Worm (Caenorhabditis elegans) whole organism, early embryonic: ENCODE measurements around the gene nstp-9.

ENCODE experiments used
- B0310.2 ChIP-seq: sonication (generic microtip); optimal IDR thresholded peaks from 2 replicates; lab custom pipeline; 2016; ENCODE audit warnings: mild to moderate bottlenecking, missing genetic modification characterization, missing compliant biosample characterization
- F13C5.2 ChIP-seq: sonication (generic microtip); optimal IDR thresholded peaks from 2 replicates; lab custom pipeline; 2017; ENCODE audit warnings: mild to moderate bottlenecking, missing genetic modification characterization, inconsistent platforms, missing compliant biosample characterization
- aly-1 ChIP-seq: sonication (generic microtip); optimal IDR thresholded peaks from 2 replicates; lab custom pipeline; 2016; ENCODE audit warnings: missing genetic modification characterization, missing compliant biosample characterization
- ama-1 ChIP-seq: fragments of 150-350 bp; optimal IDR thresholded peaks from 2 replicates; lab custom pipeline; 2014
- ceh-13 ChIP-seq: fragments of 200-800 bp; sonication (Bioruptor generic); optimal IDR thresholded peaks from 2 replicates; lab custom pipeline; 2018; ENCODE audit warnings: mild to moderate bottlenecking, missing genetic modification characterization, missing compliant biosample characterization
- ceh-36 ChIP-seq: sonication (generic microtip); optimal IDR thresholded peaks from 2 replicates; lab custom pipeline; 2016; ENCODE audit warnings: missing genetic modification characterization, inconsistent platforms, missing compliant biosample characterization
- ets-7 ChIP-seq: sonication (generic microtip); optimal IDR thresholded peaks from 2 replicates; lab custom pipeline; 2016; ENCODE audit warnings: missing genotype, missing genetic modification characterization, missing compliant biosample characterization
- flt-1 ChIP-seq: fragments of 200-800 bp; sonication (Bioruptor generic); IDR thresholded peaks from 2 replicates; pipeline ENCODE4 v1.3.6; 2022; ENCODE audit warnings: missing genetic modification characterization, missing compliant biosample characterization
- hmbx-1 ChIP-seq: sonication (generic microtip); optimal IDR thresholded peaks from 2 replicates; lab custom pipeline; 2016; ENCODE audit warnings: mild to moderate bottlenecking, missing genetic modification characterization, missing compliant biosample characterization
- hmg-4 ChIP-seq: fragments of 200-800 bp; sonication (Bioruptor generic); optimal IDR thresholded peaks from 2 replicates; lab custom pipeline; 2018; ENCODE audit warnings: mild to moderate bottlenecking, missing genetic modification characterization, missing compliant biosample characterization
- hnd-1 ChIP-seq: sonication (generic microtip); optimal IDR thresholded peaks from 2 replicates; lab custom pipeline; 2016; ENCODE audit warnings: missing genetic modification characterization, missing compliant biosample characterization
- pes-1 ChIP-seq: fragments of 200-800 bp; sonication (Bioruptor generic); IDR thresholded peaks from 2 replicates; pipeline ENCODE4 v1.3.6; 2022; ENCODE audit warnings: missing genetic modification reagents, missing genetic modification characterization, missing compliant biosample characterization
- scrt-1 ChIP-seq: fragments of 200-800 bp; sonication (Bioruptor generic); IDR thresholded peaks from 2 replicates; pipeline ENCODE4 v1.3.6; 2022; ENCODE audit warnings: missing genetic modification characterization, missing compliant biosample characterization
- sea-1 ChIP-seq: fragments of 200-800 bp; sonication (Bioruptor generic); conservative IDR thresholded peaks from 2 replicates; pipeline ENCODE4 v1.3.6; 2022; ENCODE audit warnings: missing genetic modification characterization, missing compliant biosample characterization
- tbx-11 ChIP-seq: fragments of 200-800 bp; sonication (Bioruptor generic); IDR thresholded peaks from 2 replicates; pipeline ENCODE4 v1.3.6; 2022; ENCODE audit warnings: missing genetic modification characterization, missing compliant biosample characterization
- tbx-37 ChIP-seq: fragments of 200-800 bp; sonication (Bioruptor generic); conservative IDR thresholded peaks from 2 replicates; pipeline ENCODE4 v1.3.6; 2022; ENCODE audit warnings: missing genetic modification reagents, missing genetic modification characterization, missing compliant biosample characterization
- tra-4 ChIP-seq: sonication (generic microtip); optimal IDR thresholded peaks from 2 replicates; lab custom pipeline; 2017; ENCODE audit warnings: missing genetic modification characterization, missing compliant biosample characterization

nstp-9 gene

ce11 chrX:10910716-10911115 lies 8.8 kb downstream of the nstp-9 start, which contains the start of gene F47B10.8:
F47B10.8 (minus strand) TSS chrX:10910816.
- TF ChIP-seq tra-4 (no peak), pes-1 (GFP tag; lab: Robert Waterston, UW) (no peak), ceh-13 (no peak), tbx-11 (GFP tag; lab: Robert Waterston, UW) (no peak), ets-7 (tag; lab: Kevin White, UChicago) (no peak), B0310.2 (tag; lab: Kevin White, UChicago) (no peak), aly-1 (tag; lab: Kevin White, UChicago) (no peak), ceh-36 (tag; lab: Kevin White, UChicago) (no peak), hnd-1 (tag; lab: Kevin White, UChicago) (no peak), tbx-37 (no peak)

DNA sequence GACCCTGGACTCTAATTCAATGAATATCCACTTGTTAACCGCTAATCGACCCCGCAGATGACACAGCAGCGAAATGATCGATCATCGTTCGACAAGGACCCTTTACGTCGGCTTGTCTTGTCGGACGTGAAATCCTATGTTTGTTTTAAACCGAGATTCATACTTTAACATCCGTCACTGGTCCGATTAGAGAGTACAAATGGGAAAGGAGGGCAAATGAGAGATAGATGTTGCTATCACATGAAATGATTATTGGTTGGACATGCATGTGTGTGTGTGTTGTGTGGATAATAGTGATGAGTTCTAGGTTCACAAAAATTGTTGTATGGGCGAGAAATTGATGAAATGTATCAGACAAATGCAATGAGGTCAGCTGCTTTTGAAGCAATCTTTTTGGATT lies 9.9 kb downstream of the nstp-9 start:
- no peak for TF ChIP-seq ceh-36 (tag; lab: Kevin White, UChicago)
- TF ChIP-seq F13C5.2, result no peak
- no peak for TF ChIP-seq pes-1 (GFP tag; lab: Robert Waterston, UW)
- TF ChIP-seq scrt-1 (GFP tag; lab: Robert Waterston, UW), result no peak
- no peak for TF ChIP-seq tra-4
- TF ChIP-seq sea-1 (GFP tag; lab: Robert Waterston, UW), result no peak
- no peak for TF ChIP-seq ets-7 (tag; lab: Kevin White, UChicago)
- TF ChIP-seq ceh-13, result no peak
- no peak for TF ChIP-seq ama-1 (lab: Kevin White, UChicago)
- no peak for TF ChIP-seq hmg-4 (GFP tag; lab: Kevin White, UChicago)

DNA sequence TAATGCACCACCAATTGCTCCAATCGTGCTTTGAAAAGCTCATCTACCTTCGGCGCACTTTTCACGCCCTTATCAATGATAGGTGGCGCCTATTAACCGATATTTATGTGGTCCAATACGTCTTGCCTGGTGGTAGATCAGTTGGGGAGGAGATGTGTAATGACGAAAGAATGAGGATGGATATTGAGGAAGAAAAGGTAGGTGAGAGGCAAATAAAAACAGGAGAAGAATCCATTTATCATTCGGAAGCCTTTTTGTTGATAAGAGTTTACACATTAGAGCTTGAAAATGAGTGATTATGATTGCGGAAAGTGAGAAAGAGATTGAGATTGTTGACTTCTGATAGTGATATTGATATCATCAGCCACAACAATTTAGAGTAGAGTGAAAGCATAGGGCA lies 12.1 kb downstream of the nstp-9 start:
- TF ChIP-seq ceh-36 (tag; lab: Kevin White, UChicago) (no peak), hnd-1 (tag; lab: Kevin White, UChicago) (no peak), hmg-4 (GFP tag; lab: Kevin White, UChicago) (no peak)

- TF ChIP-seq ceh-36 (tag; lab: Kevin White, UChicago) (no peak), B0310.2 (tag; lab: Kevin White, UChicago) (no peak), tbx-37 (no peak), aly-1 (tag; lab: Kevin White, UChicago) (no peak), hmg-4 (GFP tag; lab: Kevin White, UChicago) (no peak), ceh-13 (no peak), flt-1 (GFP tag; lab: Robert Waterston, UW) (no peak), hnd-1 (tag; lab: Kevin White, UChicago) (no peak), tra-4 (no peak), F13C5.2 (no peak), hmbx-1 (tag; lab: Kevin White, UChicago) (no peak), ama-1 (lab: Kevin White, UChicago) (no peak), ets-7 (tag; lab: Kevin White, UChicago) (no peak), scrt-1 (GFP tag; lab: Robert Waterston, UW) (no peak), sea-1 (GFP tag; lab: Robert Waterston, UW) (no peak), pes-1 (GFP tag; lab: Robert Waterston, UW) (no peak)
These were observed 16.1 kb downstream of the nstp-9 start for ce11 chrX:10903416-10903815.

ce11 chrX:10902723-10903322 lies 16.7 kb downstream of the nstp-9 start, which contains the start of gene acbp-3:
acbp-3 (plus strand) TSS chrX:10903272.
- TF ChIP-seq tbx-11 (GFP tag; lab: Robert Waterston, UW) (no peak), ceh-36 (tag; lab: Kevin White, UChicago) (no peak), aly-1 (tag; lab: Kevin White, UChicago) (no peak), hmg-4 (GFP tag; lab: Kevin White, UChicago) (no peak), scrt-1 (GFP tag; lab: Robert Waterston, UW) (no peak), hnd-1 (tag; lab: Kevin White, UChicago) (no peak), tbx-37 (no peak), ets-7 (tag; lab: Kevin White, UChicago) (no peak), pes-1 (GFP tag; lab: Robert Waterston, UW) (no peak), hmbx-1 (tag; lab: Kevin White, UChicago) (no peak), B0310.2 (tag; lab: Kevin White, UChicago) (no peak), F13C5.2 (no peak)

DNA sequence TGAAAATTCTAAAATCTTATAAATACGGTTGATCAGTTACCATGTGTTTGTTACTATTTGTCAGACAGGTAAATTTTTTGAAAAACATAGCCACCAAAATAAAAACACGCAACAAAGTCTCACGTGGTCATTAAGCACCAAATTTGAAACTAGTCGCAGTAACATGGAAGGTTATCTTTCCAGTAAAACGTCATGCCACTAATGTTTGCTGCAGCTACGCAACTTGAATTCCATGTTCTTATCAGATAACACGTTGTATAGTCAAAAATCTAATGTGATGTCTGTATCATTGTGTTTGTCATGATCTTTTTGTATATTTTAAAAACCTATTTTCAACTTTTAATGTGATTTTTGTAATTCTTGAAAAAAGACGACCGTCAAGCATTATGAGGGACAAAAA lies 17.7 kb downstream of the nstp-9 start:
- TF ChIP-seq hnd-1 (tag; lab: Kevin White, UChicago) (no peak), pes-1 (GFP tag; lab: Robert Waterston, UW) (no peak), hmg-4 (GFP tag; lab: Kevin White, UChicago) (no peak), ceh-13 (no peak), F13C5.2 (no peak), ets-7 (tag; lab: Kevin White, UChicago) (no peak)

DNA sequence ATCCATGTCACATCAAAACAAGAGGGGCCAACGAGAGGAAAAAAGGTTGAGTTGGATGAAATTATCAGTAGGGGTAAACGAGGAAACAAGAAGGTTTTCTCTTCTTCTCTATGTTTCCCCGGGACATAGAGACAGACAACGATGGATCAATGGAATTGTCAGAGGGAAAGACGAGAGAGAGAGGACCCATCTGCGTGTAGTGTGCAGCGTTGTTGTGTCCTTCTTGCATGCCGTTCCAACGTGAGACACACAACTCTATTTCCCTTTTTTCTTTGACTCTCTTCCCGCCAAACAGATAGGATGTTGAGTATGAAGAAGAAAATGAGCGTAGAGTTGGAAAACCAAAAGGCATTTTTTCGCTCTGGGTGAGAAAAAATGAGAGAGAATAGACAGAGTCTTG lies 18.6 kb downstream of the nstp-9 start:
- TF ChIP-seq tbx-37 (no peak), F13C5.2 (peak; percentile 16), hmg-4 (GFP tag; lab: Kevin White, UChicago) (peak; percentile 85)

- TF ChIP-seq ceh-13, result no peak
- TF ChIP-seq tbx-11 (GFP tag; lab: Robert Waterston, UW), result no peak
- 0 out of 2 replicates have a peak, but pooled peaks have one; percentile 46 for TF ChIP-seq flt-1 (GFP tag; lab: Robert Waterston, UW)
- no peak for TF ChIP-seq tra-4
- TF ChIP-seq ets-7 (tag; lab: Kevin White, UChicago), result no peak
- no peak for TF ChIP-seq hmbx-1 (tag; lab: Kevin White, UChicago)
- no peak for TF ChIP-seq scrt-1 (GFP tag; lab: Robert Waterston, UW)
- no peak for TF ChIP-seq B0310.2 (tag; lab: Kevin White, UChicago)
- peak; percentile 77 for TF ChIP-seq sea-1 (GFP tag; lab: Robert Waterston, UW)
- TF ChIP-seq hnd-1 (tag; lab: Kevin White, UChicago), result no peak
- no peak for TF ChIP-seq ama-1 (lab: Kevin White, UChicago)
- no peak for TF ChIP-seq tbx-37
- no peak for TF ChIP-seq hmg-4 (GFP tag; lab: Kevin White, UChicago)
- no peak for TF ChIP-seq pes-1 (GFP tag; lab: Robert Waterston, UW)
- TF ChIP-seq F13C5.2, result peak; percentile 43
- no peak for TF ChIP-seq aly-1 (tag; lab: Kevin White, UChicago)
- TF ChIP-seq ceh-36 (tag; lab: Kevin White, UChicago), result peak; percentile 39
These were observed 19.3 kb downstream of the nstp-9 start, which contains the start of gene suca-1 for ce11 chrX:10900079-10900724. suca-1 (minus strand) TSS chrX:10900114.
